Worm (Caenorhabditis elegans) whole organism, L2 larva: Measurements from ENCODE around the gene F14B8.5.
A peak's percentile ranks its signal among the peaks of the same experiment; 100 is the strongest.

Source experiments
- C34F6.9 ChIP-seq: fragments of 150-350 bp; optimal IDR thresholded peaks from 2 replicates; lab custom pipeline; 2014; ENCODE audit warnings: missing biosample characterization, missing genetic modification characterization
- F13H6.1 ChIP-seq: sonication (generic microtip); optimal IDR thresholded peaks from 2 replicates; lab custom pipeline; 2016; ENCODE audit warnings: missing genetic modification characterization, missing compliant biosample characterization
- R02D3.7 ChIP-seq: fragments of 150-350 bp; optimal IDR thresholded peaks from 2 replicates; lab custom pipeline; 2014; ENCODE audit warnings: missing biosample characterization, missing genetic modification characterization
- ZK546.5 ChIP-seq: sonication (generic microtip); optimal IDR thresholded peaks from 2 replicates; lab custom pipeline; 2017; ENCODE audit warnings: missing biosample characterization, missing genetic modification characterization
- alr-1 ChIP-seq: fragments of 150-350 bp; optimal IDR thresholded peaks from 2 replicates; lab custom pipeline; 2014; ENCODE audit warnings: missing biosample characterization, missing genetic modification characterization
- ama-1 ChIP-seq: fragments of 150-350 bp; optimal IDR thresholded peaks from 2 replicates; lab custom pipeline; 2018; ENCODE audit warnings: inconsistent platforms
- ceh-16 ChIP-seq: fragments of 150-350 bp; optimal IDR thresholded peaks from 2 replicates; lab custom pipeline; 2014; ENCODE audit warnings: missing biosample characterization, missing genetic modification characterization
- ceh-82 ChIP-seq: fragments of 150-350 bp; optimal IDR thresholded peaks from 2 replicates; lab custom pipeline; 2014; ENCODE audit warnings: missing biosample characterization, missing genetic modification characterization
- crh-2 ChIP-seq: sonication (generic microtip); optimal IDR thresholded peaks from 2 replicates; lab custom pipeline; 2017; ENCODE audit warnings: missing biosample characterization, missing genetic modification characterization
- dmd-4 ChIP-seq: sonication (generic microtip); optimal IDR thresholded peaks from 2 replicates; lab custom pipeline; 2017; ENCODE audit warnings: missing biosample characterization, missing genetic modification characterization
- egl-27 ChIP-seq: sonication (generic microtip); optimal IDR thresholded peaks from 3 replicates; lab custom pipeline; 2017; ENCODE audit warnings: missing biosample characterization, missing genetic modification reagents, missing genetic modification characterization
- elt-1 ChIP-seq: fragments of 150-350 bp; optimal IDR thresholded peaks from 2 replicates; lab custom pipeline; 2014; ENCODE audit warnings: missing biosample characterization, missing genetic modification characterization
- elt-3 ChIP-seq: sonication (generic microtip); optimal IDR thresholded peaks from 2 replicates; lab custom pipeline; 2017; ENCODE audit warnings: missing biosample characterization, missing genetic modification characterization
- fos-1 ChIP-seq: fragments of 150-350 bp; optimal IDR thresholded peaks from 2 replicates; lab custom pipeline; 2014; ENCODE audit warnings: missing biosample characterization, missing genetic modification characterization
- gmeb-1 ChIP-seq: fragments of 150-350 bp; optimal IDR thresholded peaks from 2 replicates; lab custom pipeline; 2014; ENCODE audit warnings: missing biosample characterization, missing genetic modification characterization
- lin-13 ChIP-seq: fragments of 150-350 bp; optimal IDR thresholded peaks from 2 replicates; lab custom pipeline; 2014; ENCODE audit warnings: missing biosample characterization, missing genetic modification reagents, missing genetic modification characterization
- lin-39 ChIP-seq: fragments of 150-350 bp; optimal IDR thresholded peaks from 2 replicates; lab custom pipeline; 2014; ENCODE audit warnings: missing biosample characterization, missing genetic modification reagents, missing genetic modification characterization
- lsy-2 ChIP-seq, 2 experiments: fragments of 150-350 bp in 1 of 2; sonication (generic microtip) in 1 of 2; optimal IDR thresholded peaks; 2 replicates each; lab custom pipeline; 2014 to 2017; ENCODE audit warnings: missing biosample characterization in 2 of 2, missing genetic modification characterization in 2 of 2
- mab-5 ChIP-seq: fragments of 150-350 bp; optimal IDR thresholded peaks from 2 replicates; lab custom pipeline; 2014; ENCODE audit warnings: missing biosample characterization, missing genetic modification characterization
- mbf-1 ChIP-seq: sonication (generic microtip); optimal IDR thresholded peaks from 2 replicates; lab custom pipeline; 2017; ENCODE audit warnings: missing biosample characterization, missing genetic modification characterization
- nhr-10 ChIP-seq: sonication (generic microtip); optimal IDR thresholded peaks from 2 replicates; lab custom pipeline; 2017; ENCODE audit warnings: missing biosample characterization, missing genetic modification characterization
- nhr-129 ChIP-seq: fragments of 150-350 bp; optimal IDR thresholded peaks from 2 replicates; lab custom pipeline; 2014; ENCODE audit warnings: missing biosample characterization, missing genetic modification characterization
- nhr-21 ChIP-seq: fragments of 150-350 bp; optimal IDR thresholded peaks from 2 replicates; lab custom pipeline; 2014; ENCODE audit warnings: missing biosample characterization, missing genetic modification characterization
- nhr-23 ChIP-seq: fragments of 150-350 bp; optimal IDR thresholded peaks from 2 replicates; lab custom pipeline; 2014; ENCODE audit warnings: missing biosample characterization, missing genetic modification reagents, missing genetic modification characterization
- nhr-237 ChIP-seq: fragments of 150-350 bp; optimal IDR thresholded peaks from 2 replicates; lab custom pipeline; 2014; ENCODE audit warnings: missing biosample characterization, missing genetic modification characterization
- nhr-6 ChIP-seq: fragments of 150-350 bp; optimal IDR thresholded peaks from 2 replicates; lab custom pipeline; 2014; ENCODE audit warnings: missing biosample characterization, missing genetic modification characterization
- nhr-77 ChIP-seq: fragments of 150-350 bp; optimal IDR thresholded peaks from 2 replicates; lab custom pipeline; 2014; ENCODE audit warnings: missing biosample characterization, missing genetic modification characterization
- sem-4 ChIP-seq: fragments of 150-350 bp; optimal IDR thresholded peaks from 2 replicates; lab custom pipeline; 2014; ENCODE audit warnings: missing biosample characterization, missing genetic modification reagents, missing genetic modification characterization
- sma-3 ChIP-seq: sonication (generic microtip); optimal IDR thresholded peaks from 2 replicates; lab custom pipeline; 2016; ENCODE audit warnings: missing genetic modification reagents, missing genetic modification characterization, missing compliant biosample characterization
- sma-9 ChIP-seq, 2 experiments: fragments of 150-350 bp in 1 of 2; sonication (generic microtip) in 1 of 2; optimal IDR thresholded peaks; 2 replicates each; lab custom pipeline; 2014 to 2016; ENCODE audit warnings: missing genetic modification characterization in 2 of 2, mild to moderate bottlenecking in 1 of 2, missing biosample characterization in 1 of 2, missing compliant biosample characterization in 1 of 2, missing genetic modification reagents in 1 of 2, moderate library complexity in 1 of 2
- unc-39 ChIP-seq: fragments of 150-350 bp; optimal IDR thresholded peaks from 2 replicates; lab custom pipeline; 2014; ENCODE audit warnings: missing biosample characterization, missing genetic modification characterization
- unc-55 ChIP-seq: fragments of 150-350 bp; sonication (generic microtip); optimal IDR thresholded peaks from 3 replicates; lab custom pipeline; 2014; ENCODE audit warnings: missing biosample characterization, missing genetic modification reagents, missing genetic modification characterization
- unc-62 ChIP-seq: fragments of 150-350 bp; optimal IDR thresholded peaks from 2 replicates; lab custom pipeline; 2014; ENCODE audit warnings: missing biosample characterization, missing genetic modification reagents, missing genetic modification characterization
- zag-1 ChIP-seq: fragments of 150-350 bp; optimal IDR thresholded peaks from 2 replicates; lab custom pipeline; 2014; ENCODE audit warnings: missing biosample characterization, missing genetic modification characterization
- ztf-1 ChIP-seq: fragments of 200-800 bp; sonication (Bioruptor generic); conservative IDR thresholded peaks from 2 replicates; pipeline ENCODE4 v1.3.6; 2022; ENCODE audit warnings: missing genetic modification characterization, missing compliant biosample characterization
- ztf-11 ChIP-seq: sonication (generic microtip); optimal IDR thresholded peaks from 2 replicates; lab custom pipeline; 2017; ENCODE audit warnings: missing biosample characterization, missing genetic modification characterization
- ztf-4 ChIP-seq: fragments of 150-350 bp; optimal IDR thresholded peaks from 2 replicates; lab custom pipeline; 2014; ENCODE audit warnings: missing biosample characterization, missing genetic modification characterization

The F14B8.5 gene

DNA sequence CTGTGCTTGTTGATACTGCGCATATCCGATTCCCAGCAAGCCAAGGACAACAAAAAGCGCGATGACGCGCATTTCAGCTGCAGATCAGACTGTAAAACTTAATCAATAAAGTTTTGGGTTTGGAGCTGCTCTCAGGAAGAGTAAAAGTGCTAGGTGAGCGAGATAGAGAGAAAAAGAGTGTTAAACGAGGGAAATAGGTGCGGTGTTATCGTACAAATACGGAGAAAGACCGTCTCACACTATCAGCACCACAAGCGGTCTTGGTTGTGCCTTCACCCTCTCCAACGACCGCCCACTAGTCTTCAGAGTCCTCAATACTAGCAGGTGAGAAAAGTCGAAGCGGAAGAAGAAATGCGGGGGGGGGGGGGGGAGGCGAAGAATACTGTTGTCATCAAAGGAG lies at the start of gene F14B8.5:
F14B8.5 (minus strand) TSS at position 127 of the 400 bp plus-strand sequence.
- TF ChIP-seq fos-1 (peak; percentile 44), ztf-4 (tag; lab: Kevin White, UChicago) (no peak)

DNA sequence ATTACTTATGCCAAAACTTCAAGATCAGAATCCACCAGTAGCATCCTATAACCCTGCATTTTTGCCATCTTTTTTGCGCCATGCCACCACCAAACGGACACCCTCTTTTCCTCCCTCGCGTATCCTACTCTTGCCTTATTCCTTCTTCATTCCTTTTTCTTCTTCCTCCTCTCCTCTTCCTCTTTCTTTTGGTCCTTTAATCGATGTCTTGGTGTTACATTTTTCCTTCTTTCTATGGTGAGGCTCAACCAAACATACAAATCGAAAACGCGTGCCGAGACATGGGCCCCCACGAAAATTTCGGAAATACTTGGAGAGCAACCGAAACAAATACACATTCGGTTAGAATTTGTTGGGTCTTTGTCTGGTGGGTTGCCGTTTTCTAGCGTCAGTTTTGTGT lies 42.8 kb upstream of the F14B8.5 start:
- TF ChIP-seq nhr-129 (tag; lab: Kevin White, UChicago) = peak; percentile 33
- peak; percentile 52 for TF ChIP-seq unc-55 (GFP tag; lab: Kevin White, UChicago)
- peak; percentile 45 for TF ChIP-seq mab-5 (tag; lab: Kevin White, UChicago)
- TF ChIP-seq sma-9 (GFP tag; optimal IDR thresholded peaks at IDR 0.05; lab: Kevin White, UChicago) = no peak
- no peak for TF ChIP-seq sma-9 (tag; optimal IDR thresholded peaks at IDR 0.05; lab: Kevin White, UChicago)
- peak; percentile 27 for TF ChIP-seq crh-2 (tag; lab: Kevin White, UChicago)
- TF ChIP-seq lsy-2 (tag; optimal IDR thresholded peaks at IDR 0.05; lab: Kevin White, UChicago) = peak in 1 of 2 experiments; percentile 4
- TF ChIP-seq C34F6.9 = peak; percentile 34
- TF ChIP-seq zag-1 (tag; lab: Kevin White, UChicago) = peak; percentile 29
- TF ChIP-seq nhr-21 (tag; lab: Kevin White, UChicago) = no peak
- TF ChIP-seq mbf-1 = no peak
- TF ChIP-seq sma-3 (GFP tag; lab: Kevin White, UChicago) = no peak

DNA sequence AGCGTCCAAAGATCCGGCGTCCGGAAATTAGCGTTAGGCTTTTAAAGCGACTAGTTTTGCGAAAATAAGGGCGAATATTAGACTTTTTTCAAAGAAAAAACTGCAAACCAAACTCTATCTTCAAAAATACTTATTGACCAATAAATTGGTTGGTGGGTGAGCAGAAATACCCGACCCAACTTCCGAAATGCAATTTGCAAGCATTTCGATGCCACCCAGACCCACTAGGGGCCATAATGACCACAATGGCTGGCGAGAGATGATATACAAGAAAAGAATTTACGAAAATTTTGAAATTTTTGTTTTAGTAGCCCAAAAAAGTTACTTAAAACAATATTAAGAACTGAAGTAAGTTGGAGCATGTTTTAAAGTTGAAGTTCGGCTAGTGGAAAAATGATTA lies 41.6 kb upstream of the F14B8.5 start:
- TF ChIP-seq ceh-16 (tag; lab: Kevin White, UChicago) (no peak), fos-1 (no peak), nhr-77 (tag; lab: Kevin White, UChicago) (no peak), sma-9 (GFP tag; optimal IDR thresholded peaks at IDR 0.05; lab: Kevin White, UChicago) (no peak), sma-9 (tag; optimal IDR thresholded peaks at IDR 0.05; lab: Kevin White, UChicago) (no peak), crh-2 (tag; lab: Kevin White, UChicago) (no peak), nhr-10 (no peak), nhr-6 (no peak), ztf-11 (tag; lab: Kevin White, UChicago) (no peak), nhr-21 (tag; lab: Kevin White, UChicago) (no peak), ama-1 (lab: Kevin White, UChicago) (no peak)

DNA sequence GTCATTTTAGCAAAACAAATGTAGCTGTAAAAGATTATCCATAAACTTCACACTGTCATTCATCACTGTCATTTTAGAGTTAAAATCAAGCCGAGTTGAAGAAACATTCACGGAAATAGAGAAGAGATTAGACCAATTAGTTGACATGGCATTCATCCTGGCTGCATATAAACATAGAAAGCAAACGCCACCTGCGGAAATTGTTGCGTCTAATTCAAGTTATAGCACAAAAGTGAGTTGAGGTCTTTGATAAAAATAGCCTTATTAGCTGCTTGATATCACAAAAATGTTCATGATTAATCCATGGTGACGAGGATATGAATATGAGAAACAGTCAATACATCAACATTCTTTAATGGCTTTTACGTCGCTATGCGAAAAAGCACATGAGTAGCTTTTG lies 40.0 kb upstream of the F14B8.5 start:
- TF ChIP-seq nhr-237 (tag; lab: Kevin White, UChicago) (no peak), zag-1 (tag; lab: Kevin White, UChicago) (no peak), ama-1 (lab: Kevin White, UChicago) (no peak), sma-3 (GFP tag; lab: Kevin White, UChicago) (no peak), unc-55 (GFP tag; lab: Kevin White, UChicago) (no peak), unc-62 (GFP tag; lab: Kevin White, UChicago) (no peak), nhr-10 (no peak), lin-39 (tag; lab: Kevin White, UChicago) (no peak), sem-4 (tag; lab: Kevin White, UChicago) (no peak), F13H6.1 (no peak), R02D3.7 (tag; lab: Kevin White, UChicago) (no peak), lin-13 (GFP tag; lab: Kevin White, UChicago) (no peak), gmeb-1 (tag; lab: Kevin White, UChicago) (no peak), mab-5 (tag; lab: Kevin White, UChicago) (no peak), crh-2 (tag; lab: Kevin White, UChicago) (no peak), ZK546.5 (no peak)

DNA sequence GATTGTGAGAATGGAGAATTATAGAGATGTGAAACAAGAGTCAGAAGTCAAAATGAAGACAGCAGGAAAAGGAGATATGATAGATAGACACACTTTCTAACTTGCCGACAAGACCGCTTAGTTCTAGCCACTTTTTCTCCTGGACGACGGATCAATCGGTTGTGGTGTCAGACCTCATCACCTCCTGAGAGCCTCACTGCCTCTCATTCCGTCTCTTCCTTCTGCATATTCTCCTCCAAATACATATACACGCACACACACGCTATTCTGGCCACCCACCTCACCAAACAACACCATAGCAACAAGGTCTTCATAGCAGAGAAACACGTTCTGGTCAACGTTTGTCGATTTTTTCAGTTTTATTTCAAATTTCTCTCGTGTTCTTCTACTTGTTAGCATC lies 38.6 kb upstream of the F14B8.5 start, which contains the start of gene F01E11.3:
F01E11.3 (plus strand) TSS at position 301 of the 400 bp plus-strand sequence.
- no peak for TF ChIP-seq dmd-4
- TF ChIP-seq lin-13 (GFP tag; lab: Kevin White, UChicago) = no peak
- no peak for TF ChIP-seq sma-3 (GFP tag; lab: Kevin White, UChicago)
- no peak for TF ChIP-seq egl-27 (tag; lab: Kevin White, UChicago)
- no peak for TF ChIP-seq elt-3 (tag; lab: Kevin White, UChicago)
- no peak for TF ChIP-seq mab-5 (tag; lab: Kevin White, UChicago)

DNA sequence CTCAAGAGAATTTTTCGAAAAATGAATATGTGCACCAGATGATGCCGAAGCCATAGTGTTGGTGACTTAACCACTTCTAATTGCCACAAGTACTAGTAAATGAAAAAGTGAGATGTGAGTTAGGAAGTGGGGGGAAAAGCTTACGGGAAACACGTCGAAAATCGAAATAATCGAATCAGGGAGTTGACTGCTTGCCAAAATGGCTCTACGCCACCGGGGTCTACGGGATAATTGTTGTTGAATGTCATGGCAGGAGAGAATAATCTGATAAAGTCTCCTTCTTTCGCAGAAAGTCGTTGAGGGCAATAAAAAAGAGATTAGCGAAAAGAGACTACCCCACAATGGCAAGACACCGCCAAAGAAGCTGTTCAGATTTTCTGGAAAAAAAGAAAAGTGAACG lies 35.3 kb upstream of the F14B8.5 start:
- TF ChIP-seq ztf-1 (GFP tag; lab: Robert Waterston, UW) = no peak
- TF ChIP-seq nhr-237 (tag; lab: Kevin White, UChicago) = no peak
- TF ChIP-seq alr-1 (tag; lab: Kevin White, UChicago) = no peak
- TF ChIP-seq lin-39 (tag; lab: Kevin White, UChicago) = no peak
- no peak for TF ChIP-seq sma-9 (GFP tag; optimal IDR thresholded peaks at IDR 0.05; lab: Kevin White, UChicago)
- TF ChIP-seq sma-9 (tag; optimal IDR thresholded peaks at IDR 0.05; lab: Kevin White, UChicago) = no peak
- no peak for TF ChIP-seq gmeb-1 (tag; lab: Kevin White, UChicago)
- TF ChIP-seq ZK546.5 = no peak
- TF ChIP-seq lin-13 (GFP tag; lab: Kevin White, UChicago) = no peak
- TF ChIP-seq fos-1 = no peak
- no peak for TF ChIP-seq C34F6.9
- no peak for TF ChIP-seq ceh-82 (tag; lab: Kevin White, UChicago)
- no peak for TF ChIP-seq unc-39 (tag; lab: Kevin White, UChicago)
- no peak for TF ChIP-seq nhr-6
- TF ChIP-seq elt-1 (tag; lab: Kevin White, UChicago) = no peak
- TF ChIP-seq nhr-23 (tag; lab: Kevin White, UChicago) = no peak
- TF ChIP-seq mbf-1 = no peak
- no peak for TF ChIP-seq sma-3 (GFP tag; lab: Kevin White, UChicago)
- TF ChIP-seq nhr-129 (tag; lab: Kevin White, UChicago) = no peak
- TF ChIP-seq, all 48 proteins: peak for 0
